Worm (Caenorhabditis elegans) whole organism, late embryonic: ENCODE results near the gene F32D8.1.

Experiments used
- C08G9.2 ChIP-seq: sonication (generic microtip); optimal IDR thresholded peaks from 2 replicates; lab custom pipeline; 2016; ENCODE audit warnings: mild to moderate bottlenecking, missing genetic modification characterization, moderate library complexity, missing compliant biosample characterization
- F13H6.1 ChIP-seq: sonication (generic microtip); optimal IDR thresholded peaks from 2 replicates; lab custom pipeline; 2016; ENCODE audit warnings: missing genetic modification characterization, missing compliant biosample characterization
- K09A11.1 ChIP-seq: sonication (generic microtip); optimal IDR thresholded peaks from 2 replicates; lab custom pipeline; 2017; ENCODE audit warnings: antibody characterized with exemption, mild to moderate bottlenecking, missing genetic modification characterization, missing compliant biosample characterization; ENCODE audit not compliant: insufficient read depth
- ama-1 ChIP-seq: fragments of 150-350 bp; optimal IDR thresholded peaks from 2 replicates; lab custom pipeline; 2014
- dmd-4 ChIP-seq: sonication (generic microtip); optimal IDR thresholded peaks from 2 replicates; lab custom pipeline; 2016; ENCODE audit warnings: borderline replicate concordance, missing genetic modification characterization, missing compliant biosample characterization
- dve-1 ChIP-seq: sonication (generic microtip); optimal IDR thresholded peaks from 2 replicates; lab custom pipeline; 2017; ENCODE audit warnings: antibody characterized with exemption, mild to moderate bottlenecking, missing genetic modification characterization, missing compliant biosample characterization
- eyg-1 ChIP-seq: sonication (generic microtip); optimal IDR thresholded peaks from 2 replicates; lab custom pipeline; 2016; ENCODE audit warnings: missing genotype, missing genetic modification characterization, missing compliant biosample characterization
- hlh-30 ChIP-seq: sonication (generic microtip); optimal IDR thresholded peaks from 2 replicates; lab custom pipeline; 2017; ENCODE audit warnings: antibody characterized with exemption, missing genetic modification characterization, missing compliant biosample characterization; ENCODE audit not compliant: insufficient read depth
- pha-4 ChIP-seq: fragments of 150-350 bp; optimal IDR thresholded peaks from 2 replicates; lab custom pipeline; 2018; ENCODE audit warnings: missing biosample characterization, missing genetic modification reagents, missing genetic modification characterization
- sox-4 ChIP-seq: sonication (generic microtip); optimal IDR thresholded peaks from 2 replicates; lab custom pipeline; 2017; ENCODE audit warnings: mild to moderate bottlenecking, missing genetic modification characterization, inconsistent platforms, missing compliant biosample characterization

ce11 chrV:10854197-10854596 lies 26.4 kb upstream of the F32D8.1 start:
- no peak for TF ChIP-seq pha-4 (tag; lab: Kevin White, UChicago)
- TF ChIP-seq F13H6.1 (tag; lab: Kevin White, UChicago), result no peak
- TF ChIP-seq hlh-30, result no peak
- no peak for TF ChIP-seq sox-4
- no peak for TF ChIP-seq K09A11.1 (tag; lab: Kevin White, UChicago)
- no peak for TF ChIP-seq ama-1 (lab: Kevin White, UChicago)
- no peak for TF ChIP-seq dmd-4
- TF ChIP-seq dve-1 (tag; lab: Kevin White, UChicago), result no peak
- TF ChIP-seq eyg-1, result no peak
- TF ChIP-seq C08G9.2, result no peak
